Worm (Caenorhabditis elegans) whole organism, L2 larva: ENCODE data around the gene Y43F8B.13.

Experiments
- aly-2 ChIP-seq: fragments of 150-350 bp; optimal IDR thresholded peaks from 2 replicates; lab custom pipeline; 2014; ENCODE audit warnings: missing biosample characterization, missing genetic modification characterization
- ceh-82 ChIP-seq: fragments of 150-350 bp; optimal IDR thresholded peaks from 2 replicates; lab custom pipeline; 2014; ENCODE audit warnings: missing biosample characterization, missing genetic modification characterization
- elt-1 ChIP-seq: fragments of 150-350 bp; optimal IDR thresholded peaks from 2 replicates; lab custom pipeline; 2014; ENCODE audit warnings: missing biosample characterization, missing genetic modification characterization
- elt-3 ChIP-seq: sonication (generic microtip); optimal IDR thresholded peaks from 2 replicates; lab custom pipeline; 2017; ENCODE audit warnings: missing biosample characterization, missing genetic modification characterization
- nhr-12 ChIP-seq: fragments of 150-350 bp; optimal IDR thresholded peaks from 2 replicates; lab custom pipeline; 2014; ENCODE audit warnings: missing biosample characterization, missing genetic modification characterization
- nhr-237 ChIP-seq: fragments of 150-350 bp; optimal IDR thresholded peaks from 2 replicates; lab custom pipeline; 2014; ENCODE audit warnings: missing biosample characterization, missing genetic modification characterization
- sem-4 ChIP-seq: fragments of 150-350 bp; optimal IDR thresholded peaks from 2 replicates; lab custom pipeline; 2014; ENCODE audit warnings: missing biosample characterization, missing genetic modification reagents, missing genetic modification characterization
- snpc-4 ChIP-seq: fragments of 150-350 bp; optimal IDR thresholded peaks from 2 replicates; lab custom pipeline; 2014; ENCODE audit warnings: missing biosample characterization, missing genetic modification characterization
- unc-62 ChIP-seq: fragments of 150-350 bp; optimal IDR thresholded peaks from 2 replicates; lab custom pipeline; 2014; ENCODE audit warnings: missing biosample characterization, missing genetic modification reagents, missing genetic modification characterization
- zag-1 ChIP-seq: fragments of 150-350 bp; optimal IDR thresholded peaks from 2 replicates; lab custom pipeline; 2014; ENCODE audit warnings: missing biosample characterization, missing genetic modification characterization
- ztf-11 ChIP-seq: sonication (generic microtip); optimal IDR thresholded peaks from 2 replicates; lab custom pipeline; 2017; ENCODE audit warnings: missing biosample characterization, missing genetic modification characterization

DNA sequence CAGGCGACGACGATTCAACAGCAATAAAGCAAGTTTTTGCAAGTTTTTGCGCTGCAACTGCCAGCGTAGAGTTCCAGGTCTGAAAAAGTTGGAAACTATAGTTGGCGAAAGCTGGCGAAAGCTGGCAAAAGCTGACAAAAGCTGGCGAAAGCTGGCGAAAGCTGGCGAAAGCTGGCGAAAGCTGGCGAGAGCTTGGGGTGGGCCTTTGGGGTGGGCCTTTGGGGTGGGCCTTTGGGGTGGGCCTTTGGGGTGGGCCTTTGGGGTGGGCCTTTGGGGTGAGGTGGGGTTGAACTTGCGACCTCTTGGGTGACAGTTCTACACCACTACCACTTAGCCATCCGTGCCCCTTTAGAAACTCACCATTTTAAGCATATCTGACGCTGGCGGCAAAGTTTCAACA is 39.4 kb downstream of the Y43F8B.13 start:
- TF ChIP-seq ceh-82 (no peak), sem-4 (tag; lab: Kevin White, UChicago) (no peak), nhr-12 (tag; lab: Kevin White, UChicago) (no peak), snpc-4 (tag; lab: Kevin White, UChicago) (no peak), elt-1 (tag; lab: Kevin White, UChicago) (no peak), nhr-237 (tag; lab: Kevin White, UChicago) (no peak), unc-62 (GFP tag; lab: Kevin White, UChicago) (no peak), ztf-11 (tag; lab: Kevin White, UChicago) (no peak), zag-1 (tag; lab: Kevin White, UChicago) (no peak), aly-2 (tag; lab: Kevin White, UChicago) (no peak), elt-3 (tag; lab: Kevin White, UChicago) (no peak)
